Worm (Caenorhabditis elegans) whole organism, young adult: Measurements from ENCODE around the gene Y46G5A.7.

Source experiments
- B0336.3 ChIP-seq: fragments of 200-800 bp; sonication (Bioruptor generic); IDR thresholded peaks from 2 replicates; pipeline ENCODE4 v1.3.6; 2022; ENCODE audit warnings: missing genetic modification characterization, missing compliant biosample characterization
- C06A6.2 ChIP-seq: fragments of 200-800 bp; sonication (Bioruptor generic); conservative IDR thresholded peaks from 2 replicates; pipeline ENCODE4 v1.3.6; 2022; ENCODE audit warnings: missing genetic modification characterization, missing compliant biosample characterization
- D2030.7 ChIP-seq: fragments of 200-800 bp; sonication (Bioruptor generic); IDR thresholded peaks from 2 replicates; pipeline ENCODE4 v1.3.6; 2022; ENCODE audit warnings: missing genetic modification reagents, missing genetic modification characterization, missing compliant biosample characterization
- F22D6.2 ChIP-seq: sonication (generic microtip); optimal IDR thresholded peaks from 2 replicates; lab custom pipeline; 2016; ENCODE audit warnings: mild to moderate bottlenecking, missing genetic modification characterization, missing compliant biosample characterization
- F37B4.10 ChIP-seq: fragments of 200-800 bp; sonication (Bioruptor generic); IDR thresholded peaks from 2 replicates; pipeline ENCODE4 v1.3.6; 2022; ENCODE audit warnings: missing genetic modification characterization, missing compliant biosample characterization
- F52B5.7 ChIP-seq: sonication (generic microtip); optimal IDR thresholded peaks from 2 replicates; lab custom pipeline; 2016; ENCODE audit warnings: mild to moderate bottlenecking, missing genetic modification characterization, missing compliant biosample characterization
- F57A8.1 ChIP-seq: fragments of 200-800 bp; sonication (Bioruptor generic); optimal IDR thresholded peaks from 2 replicates; lab custom pipeline; 2018; ENCODE audit warnings: mild to moderate bottlenecking, missing genetic modification characterization, moderate library complexity, missing compliant biosample characterization
- K11D2.4 ChIP-seq: fragments of 200-800 bp; sonication (Bioruptor generic); IDR thresholded peaks from 2 replicates; pipeline ENCODE4 v1.3.6; 2022; ENCODE audit warnings: missing genetic modification reagents, missing genetic modification characterization, missing compliant biosample characterization
- K12H6.12 ChIP-seq: fragments of 200-800 bp; sonication (Bioruptor generic); optimal IDR thresholded peaks from 2 replicates; lab custom pipeline; 2018; ENCODE audit warnings: mild to moderate bottlenecking, missing genetic modification characterization, missing compliant biosample characterization
- T26A5.8 ChIP-seq: sonication (generic microtip); optimal IDR thresholded peaks from 2 replicates; lab custom pipeline; 2016; ENCODE audit warnings: missing genetic modification characterization, missing compliant biosample characterization
- Y56A3A.18 ChIP-seq: fragments of 200-800 bp; sonication (Bioruptor generic); IDR thresholded peaks from 2 replicates; pipeline ENCODE4 v1.3.6; 2022; ENCODE audit warnings: missing genetic modification reagents, missing genetic modification characterization, missing compliant biosample characterization
- ama-1 ChIP-seq, 3 experiments: fragments of 150-350 bp in 1 of 3; sonication (generic microtip) in 2 of 3; optimal IDR thresholded peaks; 2 replicates each; lab custom pipeline; 2014 to 2018; ENCODE audit warnings: missing biosample characterization in 2 of 3, missing genetic modification characterization in 2 of 3, missing genetic modification reagents in 2 of 3
- atf-7 ChIP-seq: sonication (generic microtip); optimal IDR thresholded peaks from 2 replicates; lab custom pipeline; 2017; ENCODE audit warnings: mild to moderate bottlenecking, missing genetic modification characterization, missing compliant biosample characterization
- athp-1 ChIP-seq: sonication (generic microtip); optimal IDR thresholded peaks from 2 replicates; lab custom pipeline; 2017; ENCODE audit warnings: mild to moderate bottlenecking, missing genetic modification characterization, missing compliant biosample characterization
- ccch-3 ChIP-seq: fragments of 200-800 bp; sonication (Bioruptor generic); optimal IDR thresholded peaks from 2 replicates; lab custom pipeline; 2018; ENCODE audit warnings: mild to moderate bottlenecking, missing genetic modification characterization, missing compliant biosample characterization
- ceh-27 ChIP-seq: fragments of 200-800 bp; sonication (Bioruptor generic); optimal IDR thresholded peaks from 2 replicates; lab custom pipeline; 2018; ENCODE audit warnings: mild to moderate bottlenecking, missing genetic modification characterization, moderate library complexity, missing compliant biosample characterization
- dox-1 ChIP-seq: fragments of 200-800 bp; sonication (Bioruptor generic); IDR thresholded peaks from 2 replicates; pipeline ENCODE4 v1.3.6; 2022; ENCODE audit warnings: missing genetic modification reagents, missing genetic modification characterization, missing compliant biosample characterization
- efl-1 ChIP-seq: fragments of 150-350 bp; optimal IDR thresholded peaks from 2 replicates; lab custom pipeline; 2014; ENCODE audit warnings: missing biosample characterization, missing genetic modification reagents, missing genetic modification characterization
- egl-18 ChIP-seq: fragments of 200-800 bp; sonication (Bioruptor generic); IDR thresholded peaks from 2 replicates; pipeline ENCODE4 v1.3.6; 2022; ENCODE audit warnings: missing genetic modification reagents, missing genetic modification characterization, missing compliant biosample characterization
- egl-44 ChIP-seq: fragments of 200-800 bp; sonication (Bioruptor generic); IDR thresholded peaks from 2 replicates; pipeline ENCODE4 v1.3.6; 2022; ENCODE audit warnings: missing genetic modification reagents, missing genetic modification characterization, missing compliant biosample characterization
- egrh-3 ChIP-seq: fragments of 200-800 bp; sonication (Bioruptor generic); IDR thresholded peaks from 2 replicates; pipeline ENCODE4 v1.3.6; 2022; ENCODE audit warnings: missing genetic modification reagents, missing genetic modification characterization, missing compliant biosample characterization
- ekl-4 ChIP-seq: fragments of 200-800 bp; sonication (Bioruptor generic); IDR thresholded peaks from 2 replicates; pipeline ENCODE4 v1.3.6; 2022; ENCODE audit warnings: missing genetic modification reagents, missing genetic modification characterization, missing compliant biosample characterization
- him-1 ChIP-seq: sonication (generic microtip); optimal IDR thresholded peaks from 2 replicates; lab custom pipeline; 2016; ENCODE audit warnings: missing genotype, missing genetic modification reagents, missing genetic modification characterization, missing compliant biosample characterization
- hlh-26 ChIP-seq: fragments of 200-800 bp; sonication (Bioruptor generic); conservative IDR thresholded peaks from 2 replicates; pipeline ENCODE4 v1.3.6; 2022; ENCODE audit warnings: missing genetic modification reagents, missing genetic modification characterization, missing compliant biosample characterization
- lag-1 ChIP-seq: fragments of 200-800 bp; sonication (Bioruptor generic); IDR thresholded peaks from 2 replicates; pipeline ENCODE4 v1.3.6; 2022; ENCODE audit warnings: missing genetic modification reagents, missing genetic modification characterization, missing compliant biosample characterization
- let-526 ChIP-seq: fragments of 200-800 bp; sonication (Bioruptor generic); IDR thresholded peaks from 2 replicates; pipeline ENCODE4 v1.3.6; 2022; ENCODE audit warnings: missing genetic modification reagents, missing genetic modification characterization, missing compliant biosample characterization
- lin-40 ChIP-seq: sonication (generic microtip); optimal IDR thresholded peaks from 2 replicates; lab custom pipeline; 2016; ENCODE audit warnings: missing genetic modification characterization, mild to moderate bottlenecking, missing compliant biosample characterization, missing genotype, missing genetic modification reagents
- madf-6 ChIP-seq: fragments of 200-800 bp; sonication (Bioruptor generic); IDR thresholded peaks from 2 replicates; pipeline ENCODE4 v1.3.6; 2022; ENCODE audit warnings: missing genetic modification reagents, missing genetic modification characterization, missing compliant biosample characterization
- mcd-1 ChIP-seq: fragments of 200-800 bp; sonication (Bioruptor generic); IDR thresholded peaks from 2 replicates; pipeline ENCODE4 v1.3.6; 2022; ENCODE audit warnings: missing genetic modification reagents, missing genetic modification characterization, missing compliant biosample characterization
- nhr-27 ChIP-seq: fragments of 200-800 bp; sonication (Bioruptor generic); optimal IDR thresholded peaks from 2 replicates; lab custom pipeline; 2018; ENCODE audit warnings: mild to moderate bottlenecking, missing genetic modification characterization, moderate library complexity, missing compliant biosample characterization
- nhr-80 ChIP-seq: sonication (generic microtip); optimal IDR thresholded peaks from 2 replicates; lab custom pipeline; 2016; ENCODE audit warnings: missing genetic modification characterization, missing compliant biosample characterization
- pha-4 ChIP-seq: fragments of 150-350 bp; sonication (generic microtip); optimal IDR thresholded peaks from 2 replicates; lab custom pipeline; 2014; ENCODE audit warnings: missing biosample characterization, missing genetic modification reagents, missing genetic modification characterization
- rpc-1 ChIP-seq, 2 experiments: fragments of 150-350 bp in 1 of 2; sonication (generic microtip) in 1 of 2; optimal IDR thresholded peaks; 2 replicates each; lab custom pipeline; 2014 to 2018; ENCODE audit warnings: missing biosample characterization in 1 of 2, missing genetic modification characterization in 1 of 2, missing genetic modification reagents in 1 of 2, missing genotype in 1 of 2
- sea-2 ChIP-seq: fragments of 200-800 bp; sonication (Bioruptor generic); IDR thresholded peaks from 2 replicates; pipeline ENCODE4 v1.3.6; 2022; ENCODE audit warnings: missing genetic modification characterization, missing compliant biosample characterization
- snpc-1.3 ChIP-seq: sonication (generic microtip); optimal IDR thresholded peaks from 2 replicates; lab custom pipeline; 2017; ENCODE audit warnings: missing genetic modification characterization, mild to moderate bottlenecking, missing compliant biosample characterization, antibody characterized with exemption, moderate library complexity, missing genotype, missing genetic modification reagents; ENCODE audit not compliant: insufficient read depth
- snpc-4 ChIP-seq, 5 experiments: fragments of 150-350 bp in 1 of 5; sonication (generic microtip) in 4 of 5; optimal IDR thresholded peaks; 2 replicates each; lab custom pipeline; 2014 to 2018; ENCODE audit warnings: missing genetic modification characterization in 5 of 5, missing biosample characterization in 3 of 5, antibody characterized with exemption in 2 of 5, mild to moderate bottlenecking in 2 of 5, missing compliant biosample characterization in 2 of 5, missing genotype in 2 of 5, moderate library complexity in 2 of 5, missing genetic modification reagents in 1 of 5
- somi-1 ChIP-seq: fragments of 200-800 bp; sonication (Bioruptor generic); optimal IDR thresholded peaks from 2 replicates; lab custom pipeline; 2018; ENCODE audit warnings: mild to moderate bottlenecking, missing genetic modification characterization, missing compliant biosample characterization
- tlf-1 ChIP-seq: fragments of 200-800 bp; sonication (Bioruptor generic); optimal IDR thresholded peaks from 2 replicates; lab custom pipeline; 2018; ENCODE audit warnings: mild to moderate bottlenecking, missing genetic modification characterization, missing compliant biosample characterization
- unc-62 ChIP-seq: fragments of 150-350 bp; optimal IDR thresholded peaks from 2 replicates; lab custom pipeline; 2014; ENCODE audit warnings: missing biosample characterization, missing genetic modification reagents, missing genetic modification characterization
- zfh-2 ChIP-seq: fragments of 200-800 bp; sonication (Bioruptor generic); conservative IDR thresholded peaks from 2 replicates; pipeline ENCODE4 v1.3.6; 2022; ENCODE audit warnings: missing genetic modification reagents, missing genetic modification characterization, missing compliant biosample characterization
- zim-3 ChIP-seq: sonication (generic microtip); optimal IDR thresholded peaks from 2 replicates; lab custom pipeline; 2017; ENCODE audit warnings: mild to moderate bottlenecking, missing genetic modification characterization, moderate library complexity, missing compliant biosample characterization
- ztf-18 ChIP-seq: sonication (generic microtip); optimal IDR thresholded peaks from 2 replicates; lab custom pipeline; 2016; ENCODE audit warnings: missing genotype, mild to moderate bottlenecking, missing genetic modification characterization, missing compliant biosample characterization
- ztf-22 ChIP-seq: fragments of 200-800 bp; sonication (Bioruptor generic); optimal IDR thresholded peaks from 2 replicates; lab custom pipeline; 2018; ENCODE audit warnings: mild to moderate bottlenecking, missing genetic modification characterization, moderate library complexity, missing compliant biosample characterization

The Y46G5A.7 gene

DNA sequence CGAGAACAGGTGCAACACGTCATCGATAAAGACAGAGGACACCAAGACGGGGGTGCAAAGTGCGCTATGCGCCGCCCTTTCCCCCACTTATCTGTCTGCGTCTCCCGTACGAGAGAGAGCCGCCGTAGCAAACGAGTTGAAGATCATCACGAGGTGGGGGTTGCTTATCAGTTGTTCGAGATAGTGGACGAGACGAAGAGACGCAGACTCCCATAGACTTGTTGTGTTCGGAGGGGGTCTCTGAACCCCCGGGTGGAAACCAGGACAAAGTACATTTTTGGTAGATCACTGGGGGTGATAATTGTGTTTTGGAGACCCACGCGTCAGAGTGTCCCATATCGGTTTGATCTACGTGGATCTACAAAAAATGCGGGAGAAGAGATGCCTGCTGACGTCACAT is 42.7 kb upstream of the Y46G5A.7 start (continued):
- no peak for TF ChIP-seq snpc-4 (GFP tag; optimal IDR thresholded peaks at IDR 0.05; lab: Kevin White, UChicago)
- TF ChIP-seq snpc-4 (tag; optimal IDR thresholded peaks at IDR 0.05; lab: Kevin White, UChicago), result peak in 2 of 4 experiments; percentile 63 to 64
- TF ChIP-seq T26A5.8, result no peak
- TF ChIP-seq C06A6.2 (GFP tag; lab: Robert Waterston, UW), result peak; percentile 76
- no peak for TF ChIP-seq him-1 (tag; lab: Kevin White, UChicago)
- TF ChIP-seq ceh-27, result peak; percentile 14
- no peak for TF ChIP-seq pha-4 (tag; lab: Kevin White, UChicago)
- TF ChIP-seq egl-44 (GFP tag; lab: Robert Waterston, UW), result peak; percentile 87
- TF ChIP-seq D2030.7 (GFP tag; lab: Robert Waterston, UW), result no peak
- no peak for TF ChIP-seq efl-1 (GFP tag; lab: Kevin White, UChicago)
- TF ChIP-seq ztf-18 (tag; lab: Kevin White, UChicago), result peak; percentile 5
- TF ChIP-seq tlf-1, result peak; percentile 83
- no peak for TF ChIP-seq zim-3 (tag; lab: Kevin White, UChicago)
- peak; percentile 86 for TF ChIP-seq ztf-22 (GFP tag; lab: Kevin White, UChicago)
- peak; percentile 62 for TF ChIP-seq somi-1
- peak; percentile 58 for TF ChIP-seq F22D6.2 (tag; lab: Kevin White, UChicago)
- TF ChIP-seq egl-18 (GFP tag; lab: Robert Waterston, UW), result no peak
- TF ChIP-seq let-526 (GFP tag; lab: Robert Waterston, UW), result peak; percentile 71; the same call in 1 of the 2 replicates
- no peak for TF ChIP-seq hlh-26
- TF ChIP-seq nhr-27 (tag; lab: Kevin White, UChicago), result no peak
- 0 out of 2 replicates have a peak, but pooled peaks have one; percentile 24 for TF ChIP-seq Y56A3A.18 (GFP tag; lab: Robert Waterston, UW)
- no peak for TF ChIP-seq rpc-1 (optimal IDR thresholded peaks at IDR 0.05; lab: Kevin White, UChicago)
- TF ChIP-seq rpc-1 (tag; optimal IDR thresholded peaks at IDR 0.05; lab: Kevin White, UChicago), result no peak
- TF ChIP-seq ekl-4, result peak; percentile 67; the same call in 1 of the 2 replicates
- TF ChIP-seq lag-1 (GFP tag; lab: Robert Waterston, UW), result no peak
- peak; percentile 82 for TF ChIP-seq K11D2.4 (GFP tag; lab: Robert Waterston, UW)
- peak; percentile 88 for TF ChIP-seq lin-40
- TF ChIP-seq atf-7 (tag; lab: Kevin White, UChicago), result peak; percentile 91
- TF ChIP-seq egrh-3 (GFP tag; lab: Robert Waterston, UW), result peak; percentile 55; the same call in 1 of the 2 replicates
- TF ChIP-seq F52B5.7, result peak; percentile 56
- TF ChIP-seq K12H6.12 (tag; lab: Kevin White, UChicago), result peak; percentile 66
- TF ChIP-seq F37B4.10 (GFP tag; lab: Robert Waterston, UW), result 0 out of 2 replicates have a peak, but pooled peaks have one; percentile 10
- TF ChIP-seq ccch-3 (GFP tag; lab: Kevin White, UChicago), result no peak
- TF ChIP-seq snpc-1.3 (tag; lab: Kevin White, UChicago), result no peak
- TF ChIP-seq sea-2 (GFP tag; lab: Robert Waterston, UW), result 0 out of 2 replicates have a peak, but pooled peaks have one; percentile 41
- peak; percentile 32 for TF ChIP-seq athp-1 (tag; lab: Kevin White, UChicago)
- TF ChIP-seq F57A8.1 (GFP tag; lab: Kevin White, UChicago), result no peak

DNA sequence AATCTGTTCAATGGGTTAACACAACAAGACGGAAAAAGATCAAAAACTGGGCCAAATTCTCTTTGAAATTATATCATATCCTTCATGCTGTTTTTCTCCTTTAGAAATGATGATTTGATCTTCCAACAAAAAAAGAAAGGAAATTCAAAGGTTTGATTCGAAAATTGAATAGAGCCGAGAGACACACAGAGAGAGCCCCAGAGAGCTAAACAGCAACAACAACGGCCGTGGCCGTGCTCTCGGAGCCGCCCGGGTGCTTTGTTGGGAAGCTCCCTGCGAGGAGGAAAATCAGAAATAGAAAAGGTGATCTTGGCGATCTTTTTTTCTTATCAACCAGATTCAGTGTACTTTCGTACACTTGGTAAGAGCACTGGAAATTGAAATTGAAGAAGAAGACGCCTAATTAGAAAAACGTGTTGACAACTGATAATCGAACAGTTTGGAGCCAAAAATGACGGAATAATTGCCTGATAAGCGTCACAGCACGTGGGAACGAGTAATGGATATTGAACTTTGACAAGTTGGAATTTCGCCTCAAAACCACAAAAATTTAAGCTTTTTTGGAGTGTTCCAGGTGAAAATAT is 41.2 kb upstream of the Y46G5A.7 start:
- TF ChIP-seq mcd-1 (0 out of 2 replicates have a peak, but pooled peaks have one; percentile 5), madf-6 (GFP tag; lab: Robert Waterston, UW) (no peak), unc-62 (GFP tag; lab: Kevin White, UChicago) (peak; percentile 42), dox-1 (peak; percentile 40; the same call in 1 of the 2 replicates), athp-1 (tag; lab: Kevin White, UChicago) (no peak), nhr-80 (tag; lab: Kevin White, UChicago) (peak; percentile 65), zfh-2 (GFP tag; lab: Robert Waterston, UW) (peak; percentile 73; the same call in 1 of the 2 replicates), B0336.3 (GFP tag; lab: Robert Waterston, UW) (peak; percentile 55), egl-44 (GFP tag; lab: Robert Waterston, UW) (peak; percentile 31; the same call in 1 of the 2 replicates), Y56A3A.18 (GFP tag; lab: Robert Waterston, UW) (no peak), atf-7 (tag; lab: Kevin White, UChicago) (peak; percentile 47), ama-1 (optimal IDR thresholded peaks at IDR 0.05; lab: Kevin White, UChicago) (peak; percentile 26), ama-1 (GFP tag; optimal IDR thresholded peaks at IDR 0.05; lab: Kevin White, UChicago) (no peak)
